Worm (Caenorhabditis elegans) whole organism, L2 larva: ENCODE data around the gene Y57G11A.2.

ENCODE experiments used
- F13H6.1 ChIP-seq: sonication (generic microtip); optimal IDR thresholded peaks from 2 replicates; lab custom pipeline; 2016; ENCODE audit warnings: missing genetic modification characterization, missing compliant biosample characterization
- R02D3.7 ChIP-seq: fragments of 150-350 bp; optimal IDR thresholded peaks from 2 replicates; lab custom pipeline; 2014; ENCODE audit warnings: missing biosample characterization, missing genetic modification characterization
- ama-1 ChIP-seq: fragments of 150-350 bp; optimal IDR thresholded peaks from 2 replicates; lab custom pipeline; 2018; ENCODE audit warnings: inconsistent platforms
- lin-39 ChIP-seq: fragments of 150-350 bp; optimal IDR thresholded peaks from 2 replicates; lab custom pipeline; 2014; ENCODE audit warnings: missing biosample characterization, missing genetic modification reagents, missing genetic modification characterization
- nhr-129 ChIP-seq: fragments of 150-350 bp; optimal IDR thresholded peaks from 2 replicates; lab custom pipeline; 2014; ENCODE audit warnings: missing biosample characterization, missing genetic modification characterization
- nhr-237 ChIP-seq: fragments of 150-350 bp; optimal IDR thresholded peaks from 2 replicates; lab custom pipeline; 2014; ENCODE audit warnings: missing biosample characterization, missing genetic modification characterization
- unc-55 ChIP-seq: fragments of 150-350 bp; sonication (generic microtip); optimal IDR thresholded peaks from 3 replicates; lab custom pipeline; 2014; ENCODE audit warnings: missing biosample characterization, missing genetic modification reagents, missing genetic modification characterization
- zag-1 ChIP-seq: fragments of 150-350 bp; optimal IDR thresholded peaks from 2 replicates; lab custom pipeline; 2014; ENCODE audit warnings: missing biosample characterization, missing genetic modification characterization

ce11 chrIV:14549308-14549707 is 30.0 kb upstream of the Y57G11A.2 start, which contains the start of gene T27E7.9:
- TF ChIP-seq lin-39 (tag; lab: Kevin White, UChicago) (no peak), ama-1 (lab: Kevin White, UChicago) (no peak), R02D3.7 (tag; lab: Kevin White, UChicago) (no peak), F13H6.1 (tag; lab: Kevin White, UChicago) (no peak), nhr-129 (tag; lab: Kevin White, UChicago) (no peak), nhr-237 (tag; lab: Kevin White, UChicago) (no peak), zag-1 (no peak), unc-55 (GFP tag; lab: Kevin White, UChicago) (no peak)
